Worm (Caenorhabditis elegans) whole organism, dauer: ENCODE data around the gene C14A4.9.

Experiments
- unc-62 ChIP-seq: sonication (generic microtip); optimal IDR thresholded peaks from 2 replicates; lab custom pipeline; 2017; ENCODE audit warnings: missing biosample characterization, missing genetic modification reagents, missing genetic modification characterization

Gene C14A4.9

ce11 chrII:10603560-10603959 is 4.4 kb downstream of the C14A4.9 start:
- TF ChIP-seq unc-62 (GFP tag; lab: Kevin White, UChicago): no peak

ce11 chrII:10605512-10605911 is 6.4 kb downstream of the C14A4.9 start, which contains the start of gene taf-13:
Gene taf-13 (minus strand): TSS chrII:10605612.
- no peak for TF ChIP-seq unc-62 (GFP tag; lab: Kevin White, UChicago)

ce11 chrII:10607238-10607961 is 8.3 kb downstream of the C14A4.9 start, which contains the start of gene ccm-3:
Gene ccm-3 (minus strand): TSS chrII:10607275.
- no peak for TF ChIP-seq unc-62 (GFP tag; lab: Kevin White, UChicago)

- TF ChIP-seq unc-62 (GFP tag; lab: Kevin White, UChicago): no peak
These were observed 9.7 kb downstream of the C14A4.9 start for ce11 chrII:10608821-10609220.

ce11 chrII:10612743-10613142 is 13.6 kb downstream of the C14A4.9 start, which contains the start of gene C14A4.12:
Gene C14A4.12 (plus strand): TSS chrII:10613043.
- no peak for TF ChIP-seq unc-62 (GFP tag; lab: Kevin White, UChicago)

ce11 chrII:10618157-10618556 is 19.0 kb downstream of the C14A4.9 start, which contains the start of gene C14A4.13:
Gene C14A4.13 (plus strand): TSS chrII:10618457.
- TF ChIP-seq unc-62 (GFP tag; lab: Kevin White, UChicago): no peak

- TF ChIP-seq unc-62 (GFP tag; lab: Kevin White, UChicago): no peak
These were observed 22.8 kb downstream of the C14A4.9 start, which contains the start of gene cutl-9 for ce11 chrII:10621965-10622364. Gene cutl-9 (plus strand): TSS chrII:10622265.

- no peak for TF ChIP-seq unc-62 (GFP tag; lab: Kevin White, UChicago)
These were observed 27.9 kb downstream of the C14A4.9 start for ce11 chrII:10627086-10627485.

ce11 chrII:10627963-10628362 is 28.8 kb downstream of the C14A4.9 start, which contains the start of gene M28.8:
Gene M28.8 (plus strand): TSS chrII:10628263.
- TF ChIP-seq unc-62 (GFP tag; lab: Kevin White, UChicago): no peak

ce11 chrII:10630944-10631343 is 31.8 kb downstream of the C14A4.9 start:
- TF ChIP-seq unc-62 (GFP tag; lab: Kevin White, UChicago): no peak

ce11 chrII:10639110-10639509 is 40.0 kb downstream of the C14A4.9 start, which contains the start of gene M28.9:
Gene M28.9 (plus strand): TSS chrII:10639410.
- TF ChIP-seq unc-62 (GFP tag; lab: Kevin White, UChicago): no peak

ce11 chrII:10643403-10643802 is 44.3 kb downstream of the C14A4.9 start, which contains the start of gene M28.4:
Gene M28.4 (plus strand): TSS chrII:10643703.
- no peak for TF ChIP-seq unc-62 (GFP tag; lab: Kevin White, UChicago)

- no peak for TF ChIP-seq unc-62 (GFP tag; lab: Kevin White, UChicago)
These were observed 47.9 kb downstream of the C14A4.9 start, which contains the start of gene M28.10 for ce11 chrII:10646901-10647566. Gene M28.10 (plus strand): TSS chrII:10647516.
